Worm (Caenorhabditis elegans) whole organism, L2 larva: ENCODE measurements around the gene igcm-3.

Experiments
- ZK546.5 ChIP-seq: sonication (generic microtip); optimal IDR thresholded peaks from 2 replicates; lab custom pipeline; 2017; ENCODE audit warnings: missing biosample characterization, missing genetic modification characterization
- alr-1 ChIP-seq: fragments of 150-350 bp; optimal IDR thresholded peaks from 2 replicates; lab custom pipeline; 2014; ENCODE audit warnings: missing biosample characterization, missing genetic modification characterization
- aly-2 ChIP-seq: fragments of 150-350 bp; optimal IDR thresholded peaks from 2 replicates; lab custom pipeline; 2014; ENCODE audit warnings: missing biosample characterization, missing genetic modification characterization
- ceh-16 ChIP-seq: fragments of 150-350 bp; optimal IDR thresholded peaks from 2 replicates; lab custom pipeline; 2014; ENCODE audit warnings: missing biosample characterization, missing genetic modification characterization
- lin-39 ChIP-seq: fragments of 150-350 bp; optimal IDR thresholded peaks from 2 replicates; lab custom pipeline; 2014; ENCODE audit warnings: missing biosample characterization, missing genetic modification reagents, missing genetic modification characterization
- mab-5 ChIP-seq: fragments of 150-350 bp; optimal IDR thresholded peaks from 2 replicates; lab custom pipeline; 2014; ENCODE audit warnings: missing biosample characterization, missing genetic modification characterization
- nhr-6 ChIP-seq: fragments of 150-350 bp; optimal IDR thresholded peaks from 2 replicates; lab custom pipeline; 2014; ENCODE audit warnings: missing biosample characterization, missing genetic modification characterization
- zag-1 ChIP-seq: fragments of 150-350 bp; optimal IDR thresholded peaks from 2 replicates; lab custom pipeline; 2014; ENCODE audit warnings: missing biosample characterization, missing genetic modification characterization
- ztf-11 ChIP-seq: sonication (generic microtip); optimal IDR thresholded peaks from 2 replicates; lab custom pipeline; 2017; ENCODE audit warnings: missing biosample characterization, missing genetic modification characterization

DNA sequence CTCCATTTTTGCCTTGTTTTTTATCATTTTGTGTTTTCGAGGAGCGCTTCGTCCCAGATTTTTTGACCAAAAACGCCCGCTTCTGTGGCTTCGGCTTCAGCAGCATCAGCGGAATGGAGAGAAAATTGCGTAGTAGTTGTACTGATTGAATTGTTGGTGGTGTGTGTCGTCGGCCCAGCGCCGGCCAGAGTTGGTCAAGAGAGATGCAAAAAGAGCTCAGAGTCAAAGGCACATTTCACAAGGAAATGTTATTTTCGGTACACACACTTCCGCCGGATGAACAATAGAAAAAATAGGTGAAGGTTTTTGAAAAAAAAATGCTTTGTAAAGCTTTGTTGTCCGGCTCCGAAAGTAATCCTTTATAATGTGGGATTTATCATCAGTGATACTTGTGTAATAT lies 22.0 kb upstream of the igcm-3 start:
- TF ChIP-seq ZK546.5 (tag; lab: Kevin White, UChicago) (no peak), lin-39 (tag; lab: Kevin White, UChicago) (no peak), mab-5 (no peak), zag-1 (no peak), alr-1 (tag; lab: Kevin White, UChicago) (no peak), aly-2 (no peak), ztf-11 (tag; lab: Kevin White, UChicago) (no peak), ceh-16 (tag; lab: Kevin White, UChicago) (no peak), nhr-6 (no peak)
